Worm (Caenorhabditis elegans) whole organism, late embryonic: ENCODE measurements around the gene tyr-2.

Source experiments
- C38D4.7 ChIP-seq: fragments of 200-800 bp; sonication (Bioruptor generic); optimal IDR thresholded peaks from 2 replicates; lab custom pipeline; 2018; ENCODE audit warnings: mild to moderate bottlenecking, missing genetic modification characterization, moderate library complexity, missing compliant biosample characterization
- K02D7.2 ChIP-seq: sonication (generic microtip); optimal IDR thresholded peaks from 2 replicates; lab custom pipeline; 2017; ENCODE audit warnings: mild to moderate bottlenecking, missing genetic modification characterization, missing compliant biosample characterization
- ahr-1 ChIP-seq: sonication (generic microtip); optimal IDR thresholded peaks from 2 replicates; lab custom pipeline; 2016; ENCODE audit warnings: missing genetic modification characterization, missing compliant biosample characterization
- ceh-18 ChIP-seq: sonication (generic microtip); optimal IDR thresholded peaks from 2 replicates; lab custom pipeline; 2016; ENCODE audit warnings: missing genetic modification characterization, missing compliant biosample characterization
- ceh-2 ChIP-seq: sonication (generic microtip); optimal IDR thresholded peaks from 2 replicates; lab custom pipeline; 2016; ENCODE audit warnings: missing genotype, missing genetic modification characterization, missing compliant biosample characterization
- ceh-31 ChIP-seq: sonication (generic microtip); optimal IDR thresholded peaks from 2 replicates; lab custom pipeline; 2016; ENCODE audit warnings: missing genetic modification characterization, missing compliant biosample characterization
- ceh-45 ChIP-seq: fragments of 200-800 bp; sonication (Bioruptor generic); IDR thresholded peaks from 2 replicates; pipeline ENCODE4 v1.3.6; 2022; ENCODE audit warnings: missing genetic modification reagents, missing genetic modification characterization, missing compliant biosample characterization
- dmd-4 ChIP-seq: sonication (generic microtip); optimal IDR thresholded peaks from 2 replicates; lab custom pipeline; 2016; ENCODE audit warnings: borderline replicate concordance, missing genetic modification characterization, missing compliant biosample characterization
- elt-2 ChIP-seq: sonication (generic microtip); optimal IDR thresholded peaks from 2 replicates; lab custom pipeline; 2016; ENCODE audit warnings: missing genetic modification reagents, missing genetic modification characterization, missing compliant biosample characterization
- elt-4 ChIP-seq: sonication (generic microtip); optimal IDR thresholded peaks from 2 replicates; lab custom pipeline; 2016; ENCODE audit warnings: missing genetic modification characterization, missing compliant biosample characterization
- eyg-1 ChIP-seq: sonication (generic microtip); optimal IDR thresholded peaks from 2 replicates; lab custom pipeline; 2016; ENCODE audit warnings: missing genotype, missing genetic modification characterization, missing compliant biosample characterization
- hlh-6 ChIP-seq: sonication (generic microtip); optimal IDR thresholded peaks from 2 replicates; lab custom pipeline; 2016; ENCODE audit warnings: missing genotype, missing genetic modification characterization, missing compliant biosample characterization
- hlh-8 ChIP-seq: sonication (generic microtip); optimal IDR thresholded peaks from 2 replicates; lab custom pipeline; 2016; ENCODE audit warnings: missing genotype, missing genetic modification characterization, missing compliant biosample characterization
- lim-6 ChIP-seq: sonication (generic microtip); optimal IDR thresholded peaks from 2 replicates; lab custom pipeline; 2016; ENCODE audit warnings: missing genetic modification characterization, missing compliant biosample characterization
- lin-11 ChIP-seq: fragments of 200-800 bp; sonication (Bioruptor generic); optimal IDR thresholded peaks from 2 replicates; lab custom pipeline; 2018; ENCODE audit warnings: mild to moderate bottlenecking, missing genetic modification characterization, missing compliant biosample characterization
- madf-2 ChIP-seq: sonication (generic microtip); optimal IDR thresholded peaks from 2 replicates; lab custom pipeline; 2017; ENCODE audit warnings: missing genetic modification characterization, missing compliant biosample characterization
- nhr-11 ChIP-seq: fragments of 150-350 bp; optimal IDR thresholded peaks from 2 replicates; lab custom pipeline; 2014; ENCODE audit warnings: missing biosample characterization, missing genetic modification characterization
- nhr-232 ChIP-seq: sonication (generic microtip); optimal IDR thresholded peaks from 2 replicates; lab custom pipeline; 2016; ENCODE audit warnings: missing genetic modification characterization, missing compliant biosample characterization
- odd-2 ChIP-seq: sonication (generic microtip); optimal IDR thresholded peaks from 2 replicates; lab custom pipeline; 2017; ENCODE audit warnings: antibody characterized with exemption, mild to moderate bottlenecking, missing genetic modification characterization, missing compliant biosample characterization
- ref-2 ChIP-seq: sonication (generic microtip); optimal IDR thresholded peaks from 2 replicates; lab custom pipeline; 2016; ENCODE audit warnings: missing genetic modification characterization, missing compliant biosample characterization
- sdc-2 ChIP-seq: sonication (generic microtip); optimal IDR thresholded peaks from 2 replicates; lab custom pipeline; 2016; ENCODE audit warnings: missing genotype, missing genetic modification characterization, missing compliant biosample characterization
- sox-4 ChIP-seq: sonication (generic microtip); optimal IDR thresholded peaks from 2 replicates; lab custom pipeline; 2017; ENCODE audit warnings: mild to moderate bottlenecking, missing genetic modification characterization, inconsistent platforms, missing compliant biosample characterization
- syd-9 ChIP-seq: sonication (generic microtip); optimal IDR thresholded peaks from 2 replicates; lab custom pipeline; 2016; ENCODE audit warnings: mild to moderate bottlenecking, missing genetic modification characterization, moderate library complexity, missing compliant biosample characterization
- tbx-7 ChIP-seq: sonication (generic microtip); optimal IDR thresholded peaks from 2 replicates; lab custom pipeline; 2016; ENCODE audit warnings: missing genotype, missing genetic modification characterization, missing compliant biosample characterization
- unc-3 ChIP-seq, 2 experiments: fragments of 200-800 bp in 1 of 2; sonication (Bioruptor generic) in 1 of 2; sonication (generic microtip) in 1 of 2; conservative IDR thresholded peaks in 1 of 2; optimal IDR thresholded peaks in 1 of 2; 2 replicates each; pipeline versions ENCODE4 v1.3.6 to Lab custom; 2016 to 2022; ENCODE audit warnings: missing compliant biosample characterization in 2 of 2, missing genetic modification characterization in 2 of 2, missing genetic modification reagents in 1 of 2
- unc-42 ChIP-seq: sonication (generic microtip); optimal IDR thresholded peaks from 2 replicates; lab custom pipeline; 2016; ENCODE audit warnings: missing genotype, missing genetic modification characterization, missing compliant biosample characterization
- unc-55 ChIP-seq: sonication (generic microtip); optimal IDR thresholded peaks from 2 replicates; lab custom pipeline; 2017; ENCODE audit warnings: missing biosample characterization, missing genetic modification reagents, missing genetic modification characterization
- unc-86 ChIP-seq: sonication (generic microtip); optimal IDR thresholded peaks from 2 replicates; lab custom pipeline; 2016; ENCODE audit warnings: missing genetic modification characterization, missing compliant biosample characterization
- ztf-16 ChIP-seq: sonication (generic microtip); optimal IDR thresholded peaks from 2 replicates; lab custom pipeline; 2017; ENCODE audit warnings: missing genetic modification characterization, missing compliant biosample characterization

Gene tyr-2

ce11 chrIII:13763260-13764112 is 19.5 kb downstream of the tyr-2 start:
- TF ChIP-seq ceh-2 = no peak
- TF ChIP-seq, all 69 proteins: peak for 0

ce11 chrIII:13765782-13766181 is 21.8 kb downstream of the tyr-2 start:
- TF ChIP-seq unc-3 (GFP tag; conservative IDR thresholded peaks at IDR 0.05; lab: Robert Waterston, UW) (no peak), unc-3 (tag; optimal IDR thresholded peaks at IDR 0.05; lab: Kevin White, UChicago) (no peak), nhr-232 (no peak), eyg-1 (no peak), ztf-16 (tag; lab: Kevin White, UChicago) (no peak), unc-42 (tag; lab: Kevin White, UChicago) (no peak), ceh-45 (GFP tag; lab: Robert Waterston, UW) (no peak)

- no peak for TF ChIP-seq sox-4 (tag; lab: Kevin White, UChicago)
- no peak for TF ChIP-seq hlh-6
- no peak for TF ChIP-seq lin-11 (tag; lab: Kevin White, UChicago)
- no peak for TF ChIP-seq eyg-1
- TF ChIP-seq ahr-1 (tag; lab: Kevin White, UChicago) = no peak
- TF ChIP-seq unc-55 (GFP tag; lab: Kevin White, UChicago) = peak; percentile 16
- TF ChIP-seq elt-2 (tag; lab: Kevin White, UChicago) = peak; percentile 95
Measured at ce11 chrIII:13766704-13767323, 22.8 kb downstream of the tyr-2 start.

- TF ChIP-seq madf-2 (tag; lab: Kevin White, UChicago) (no peak), nhr-11 (tag; lab: Kevin White, UChicago) (no peak), hlh-8 (tag; lab: Kevin White, UChicago) (no peak), odd-2 (no peak), ceh-18 (tag; lab: Kevin White, UChicago) (no peak), eyg-1 (no peak), sdc-2 (tag; lab: Kevin White, UChicago) (no peak), C38D4.7 (GFP tag; lab: Kevin White, UChicago) (no peak), ceh-2 (no peak), hlh-6 (no peak), ztf-16 (tag; lab: Kevin White, UChicago) (no peak), sox-4 (tag; lab: Kevin White, UChicago) (no peak)
Measured at ce11 chrIII:13768074-13768662, 24.1 kb downstream of the tyr-2 start, which contains the start of gene rml-1. Gene rml-1 (minus strand): TSS chrIII:13768092.

- TF ChIP-seq ceh-45 (GFP tag; lab: Robert Waterston, UW) (no peak), ceh-31 (tag; lab: Kevin White, UChicago) (no peak), ref-2 (no peak), unc-55 (GFP tag; lab: Kevin White, UChicago) (no peak), unc-86 (tag; lab: Kevin White, UChicago) (no peak), dmd-4 (tag; lab: Kevin White, UChicago) (no peak), hlh-8 (tag; lab: Kevin White, UChicago) (no peak), tbx-7 (tag; lab: Kevin White, UChicago) (no peak), lim-6 (tag; lab: Kevin White, UChicago) (no peak), nhr-11 (tag; lab: Kevin White, UChicago) (no peak), syd-9 (tag; lab: Kevin White, UChicago) (no peak), elt-4 (tag; lab: Kevin White, UChicago) (no peak), K02D7.2 (tag; lab: Kevin White, UChicago) (no peak)
Measured at ce11 chrIII:13770017-13770416, 26.0 kb downstream of the tyr-2 start.
